Worm (Caenorhabditis elegans): Measurements from ENCODE around the gene W02A2.8.

ce11 chrIV:13323823-13324359 is 34.5 kb downstream of the W02A2.8 start, which contains the start of gene fat-2:
- TF ChIP-seq unc-39 (tag; optimal IDR thresholded peaks at IDR 0.05), result no peak
- TF ChIP-seq unc-120 (tag; optimal IDR thresholded peaks at IDR 0.05; ENCODE audit: poor library complexity, severe bottlenecking), result no peak
- TF ChIP-seq lsy-2 (tag; optimal IDR thresholded peaks at IDR 0.05), result no peak
- no peak for TF ChIP-seq elt-1 (tag; optimal IDR thresholded peaks at IDR 0.05; ENCODE audit: borderline replicate concordance, insufficient read depth)
- TF ChIP-seq unc-62 (GFP tag; optimal IDR thresholded peaks at IDR 0.05), result no peak
- no peak for TF ChIP-seq sptf-1 (tag; optimal IDR thresholded peaks at IDR 0.05)
- TF ChIP-seq ham-2 (GFP tag; optimal IDR thresholded peaks at IDR 0.05), result no peak
- no peak for TF ChIP-seq snpc-4 (tag; optimal IDR thresholded peaks at IDR 0.05)

Measured in whole organism, mixed stage, embryonic.